Worm (Caenorhabditis elegans) whole organism, late embryonic: ENCODE data around the gene tim-1.

Source experiments
- C38D4.7 ChIP-seq: fragments of 200-800 bp; sonication (Bioruptor generic); optimal IDR thresholded peaks from 2 replicates; lab custom pipeline; 2018; ENCODE audit warnings: mild to moderate bottlenecking, missing genetic modification characterization, moderate library complexity, missing compliant biosample characterization
- F13H6.1 ChIP-seq: sonication (generic microtip); optimal IDR thresholded peaks from 2 replicates; lab custom pipeline; 2016; ENCODE audit warnings: missing genetic modification characterization, missing compliant biosample characterization
- ama-1 ChIP-seq: fragments of 150-350 bp; optimal IDR thresholded peaks from 2 replicates; lab custom pipeline; 2014
- ceh-14 ChIP-seq: sonication (generic microtip); optimal IDR thresholded peaks from 2 replicates; lab custom pipeline; 2016; ENCODE audit warnings: missing genotype, missing genetic modification characterization, missing compliant biosample characterization
- ceh-2 ChIP-seq: sonication (generic microtip); optimal IDR thresholded peaks from 2 replicates; lab custom pipeline; 2016; ENCODE audit warnings: missing genotype, missing genetic modification characterization, missing compliant biosample characterization
- ceh-22 ChIP-seq: sonication (generic microtip); optimal IDR thresholded peaks from 2 replicates; lab custom pipeline; 2017; ENCODE audit warnings: missing biosample characterization, missing genetic modification characterization
- ceh-9 ChIP-seq: sonication (generic microtip); optimal IDR thresholded peaks from 2 replicates; lab custom pipeline; 2016; ENCODE audit warnings: mild to moderate bottlenecking, missing genetic modification characterization, inconsistent platforms, missing compliant biosample characterization
- dve-1 ChIP-seq: sonication (generic microtip); optimal IDR thresholded peaks from 2 replicates; lab custom pipeline; 2017; ENCODE audit warnings: antibody characterized with exemption, mild to moderate bottlenecking, missing genetic modification characterization, missing compliant biosample characterization
- hlh-15 ChIP-seq: sonication (generic microtip); optimal IDR thresholded peaks from 2 replicates; lab custom pipeline; 2016; ENCODE audit warnings: missing genetic modification characterization, missing compliant biosample characterization
- hlh-30 ChIP-seq: sonication (generic microtip); optimal IDR thresholded peaks from 2 replicates; lab custom pipeline; 2017; ENCODE audit warnings: antibody characterized with exemption, missing genetic modification characterization, missing compliant biosample characterization; ENCODE audit not compliant: insufficient read depth
- lin-11 ChIP-seq: fragments of 200-800 bp; sonication (Bioruptor generic); optimal IDR thresholded peaks from 2 replicates; lab custom pipeline; 2018; ENCODE audit warnings: mild to moderate bottlenecking, missing genetic modification characterization, missing compliant biosample characterization
- nfya-1 ChIP-seq: sonication (generic microtip); optimal IDR thresholded peaks from 2 replicates; lab custom pipeline; 2017; ENCODE audit warnings: missing genetic modification characterization, mild to moderate bottlenecking, missing compliant biosample characterization, antibody characterized with exemption, moderate library complexity
- nhr-11 ChIP-seq: fragments of 150-350 bp; optimal IDR thresholded peaks from 2 replicates; lab custom pipeline; 2014; ENCODE audit warnings: missing biosample characterization, missing genetic modification characterization
- nhr-232 ChIP-seq: sonication (generic microtip); optimal IDR thresholded peaks from 2 replicates; lab custom pipeline; 2016; ENCODE audit warnings: missing genetic modification characterization, missing compliant biosample characterization
- npax-4 ChIP-seq: sonication (generic microtip); optimal IDR thresholded peaks from 2 replicates; lab custom pipeline; 2016; ENCODE audit warnings: missing genetic modification characterization, missing compliant biosample characterization
- pat-9 ChIP-seq: fragments of 200-800 bp; sonication (Bioruptor generic); optimal IDR thresholded peaks from 2 replicates; lab custom pipeline; 2018; ENCODE audit warnings: mild to moderate bottlenecking, missing genetic modification characterization, moderate library complexity, missing compliant biosample characterization
- pha-4 ChIP-seq: fragments of 150-350 bp; optimal IDR thresholded peaks from 2 replicates; lab custom pipeline; 2018; ENCODE audit warnings: missing biosample characterization, missing genetic modification reagents, missing genetic modification characterization
- ref-2 ChIP-seq: sonication (generic microtip); optimal IDR thresholded peaks from 2 replicates; lab custom pipeline; 2016; ENCODE audit warnings: missing genetic modification characterization, missing compliant biosample characterization
- sdc-2 ChIP-seq: sonication (generic microtip); optimal IDR thresholded peaks from 2 replicates; lab custom pipeline; 2016; ENCODE audit warnings: missing genotype, missing genetic modification characterization, missing compliant biosample characterization
- sox-2 ChIP-seq: fragments of 200-800 bp; sonication (Bioruptor generic); IDR thresholded peaks from 2 replicates; pipeline ENCODE4 v1.3.6; 2022; ENCODE audit warnings: missing genetic modification reagents, missing genetic modification characterization, missing compliant biosample characterization
- tbx-2 ChIP-seq: sonication (generic microtip); optimal IDR thresholded peaks from 2 replicates; lab custom pipeline; 2016; ENCODE audit warnings: missing genetic modification characterization, missing compliant biosample characterization
- ttx-3 ChIP-seq: sonication (generic microtip); optimal IDR thresholded peaks from 2 replicates; lab custom pipeline; 2016; ENCODE audit warnings: missing genetic modification reagents, missing genetic modification characterization, missing compliant biosample characterization
- unc-3 ChIP-seq, 2 experiments: fragments of 200-800 bp in 1 of 2; sonication (Bioruptor generic) in 1 of 2; sonication (generic microtip) in 1 of 2; conservative IDR thresholded peaks in 1 of 2; optimal IDR thresholded peaks in 1 of 2; 2 replicates each; pipeline versions ENCODE4 v1.3.6 to Lab custom; 2016 to 2022; ENCODE audit warnings: missing compliant biosample characterization in 2 of 2, missing genetic modification characterization in 2 of 2, missing genetic modification reagents in 1 of 2
- unc-42 ChIP-seq: sonication (generic microtip); optimal IDR thresholded peaks from 2 replicates; lab custom pipeline; 2016; ENCODE audit warnings: missing genotype, missing genetic modification characterization, missing compliant biosample characterization
- unc-55 ChIP-seq: sonication (generic microtip); optimal IDR thresholded peaks from 2 replicates; lab custom pipeline; 2017; ENCODE audit warnings: missing biosample characterization, missing genetic modification reagents, missing genetic modification characterization
- unc-86 ChIP-seq: sonication (generic microtip); optimal IDR thresholded peaks from 2 replicates; lab custom pipeline; 2016; ENCODE audit warnings: missing genetic modification characterization, missing compliant biosample characterization
- zip-5 ChIP-seq: sonication (generic microtip); optimal IDR thresholded peaks from 2 replicates; lab custom pipeline; 2016; ENCODE audit warnings: missing genetic modification characterization, missing compliant biosample characterization

Gene tim-1

ce11 chrIII:12231539-12231938 lies 18.4 kb downstream of the tim-1 start:
- peak; percentile 98 for TF ChIP-seq nfya-1 (tag; lab: Kevin White, UChicago)
- no peak for TF ChIP-seq ceh-14 (tag; lab: Kevin White, UChicago)

- TF ChIP-seq dve-1 = peak; percentile 95
- TF ChIP-seq nhr-11 = no peak
Observed at ce11 chrIII:12230195-12230594, 19.8 kb downstream of the tim-1 start.

ce11 chrIII:12227935-12228334 lies 22.0 kb downstream of the tim-1 start:
- peak; percentile 78 for TF ChIP-seq nfya-1 (tag; lab: Kevin White, UChicago)
- no peak for TF ChIP-seq C38D4.7
- TF ChIP-seq lin-11 = no peak

- TF ChIP-seq nfya-1 (tag; lab: Kevin White, UChicago) = peak; percentile 42
- peak; percentile 7 for TF ChIP-seq tbx-2 (tag; lab: Kevin White, UChicago)
- TF ChIP-seq hlh-30 = peak; percentile 31
- TF ChIP-seq unc-42 (tag; lab: Kevin White, UChicago) = peak; percentile 88
- no peak for TF ChIP-seq F13H6.1 (tag; lab: Kevin White, UChicago)
Observed at ce11 chrIII:12226089-12226682, 23.8 kb downstream of the tim-1 start, which contains the start of the genes Y75B8A.18 and Y75B8A.19. Gene Y75B8A.18, minus strand, starts transcription at chrIII:12226230. Gene Y75B8A.19, plus strand, starts transcription at chrIII:12226632.

- TF ChIP-seq ceh-14 (tag; lab: Kevin White, UChicago) (no peak), unc-86 (no peak), pat-9 (no peak), ceh-2 (tag; lab: Kevin White, UChicago) (no peak), zip-5 (tag; lab: Kevin White, UChicago) (no peak), ttx-3 (tag; lab: Kevin White, UChicago) (no peak), unc-3 (GFP tag; conservative IDR thresholded peaks at IDR 0.05; lab: Robert Waterston, UW) (no peak), unc-3 (tag; optimal IDR thresholded peaks at IDR 0.05; lab: Kevin White, UChicago) (no peak)
Observed at ce11 chrIII:12225234-12225633, 24.7 kb downstream of the tim-1 start, which contains the start of gene gmn-1. Gene gmn-1, minus strand, starts transcription at chrIII:12225331.

- TF ChIP-seq hlh-15 (tag; lab: Kevin White, UChicago) (no peak), npax-4 (tag; lab: Kevin White, UChicago) (no peak), pha-4 (tag; lab: Kevin White, UChicago) (no peak), sox-2 (GFP tag; lab: Robert Waterston, UW) (no peak), nhr-232 (tag; lab: Kevin White, UChicago) (no peak), sdc-2 (tag; lab: Kevin White, UChicago) (no peak), ama-1 (lab: Kevin White, UChicago) (no peak)
Observed at ce11 chrIII:12223208-12223607, 26.8 kb downstream of the tim-1 start.

- TF ChIP-seq nfya-1 (tag; lab: Kevin White, UChicago) = peak; percentile 66
- TF ChIP-seq unc-55 (GFP tag; lab: Kevin White, UChicago) = no peak
Observed at ce11 chrIII:12221452-12221851, 28.5 kb downstream of the tim-1 start.

ce11 chrIII:12220820-12221219 lies 29.1 kb downstream of the tim-1 start:
- TF ChIP-seq ref-2 = no peak
- no peak for TF ChIP-seq dve-1
- TF ChIP-seq ceh-9 (tag; lab: Kevin White, UChicago) = no peak
- TF ChIP-seq ceh-22 (tag; lab: Kevin White, UChicago) = no peak
- no peak for TF ChIP-seq C38D4.7
- TF ChIP-seq nfya-1 (tag; lab: Kevin White, UChicago) = peak; percentile 56
